Fruit fly (Drosophila melanogaster): ENCODE results near the gene Reph.

Gene Reph

DNA sequence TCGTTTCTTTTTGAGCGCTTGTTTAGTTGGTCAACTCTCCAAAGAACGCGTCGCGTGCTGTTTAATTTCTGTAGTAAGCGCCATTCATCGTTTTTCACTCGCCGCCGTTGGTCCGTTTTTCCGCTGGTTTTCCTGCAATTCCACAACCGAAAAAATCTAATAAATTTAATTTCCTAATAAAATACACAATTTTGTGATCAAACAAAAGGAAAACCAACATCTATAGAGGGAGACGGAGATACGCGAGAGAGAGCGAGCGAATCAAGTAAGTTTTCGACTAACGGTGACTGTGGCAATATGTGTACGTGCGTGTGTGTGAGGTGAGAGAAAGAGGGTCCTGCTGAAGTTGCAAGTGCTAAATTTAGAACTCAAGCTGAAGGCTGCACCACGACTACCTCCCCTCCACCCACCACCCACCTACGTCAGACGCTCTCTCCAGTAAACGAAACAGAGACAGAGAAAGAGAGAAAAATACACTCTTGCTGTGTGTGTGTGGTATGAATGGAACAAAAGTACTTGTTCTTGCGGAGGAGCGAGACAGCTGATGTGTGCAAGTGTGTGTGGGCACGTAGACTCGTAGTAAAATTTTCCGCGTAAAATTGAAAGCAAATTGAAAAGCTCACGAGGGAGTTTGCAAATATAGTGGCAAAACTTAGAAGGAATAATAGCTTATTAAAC is at the start of gene Reph:
Gene Reph (plus strand): TSS at position 80 of the 678 bp plus-strand sequence.
- TF ChIP-seq CG9948 (tag; optimal IDR thresholded peaks at IDR 0.05) (no peak), fd96Ca (GFP tag; IDR thresholded peaks at IDR 0.05) (peak; percentile 55; the same call in 2 of the 3 replicates), gl (tag; optimal IDR thresholded peaks at IDR 0.05) (peak; percentile 25), CG14655 (GFP tag; optimal IDR thresholded peaks at IDR 0.05) (peak; percentile 14), Ets98B (GFP tag; IDR thresholded peaks at IDR 0.05) (peak; percentile 52; the same call in 1 of the 2 replicates), CG8159 (tag; optimal IDR thresholded peaks at IDR 0.05) (peak; percentile 19), Pif1A (GFP tag; optimal IDR thresholded peaks at IDR 0.05) (no peak), CG15710 (tag; optimal IDR thresholded peaks at IDR 0.05) (peak; percentile 12), CG12605 (GFP tag; IDR thresholded peaks at IDR 0.05) (no peak), CG4496 (GFP tag; IDR thresholded peaks at IDR 0.05) (peak; percentile 54; the same call in 2 of the 3 replicates), CG32121 (GFP tag; IDR thresholded peaks at IDR 0.05) (peak; percentile 9; the same call in 1 of the 2 replicates), Snoo (tag; optimal IDR thresholded peaks at IDR 0.05) (peak; percentile 55), EcR (GFP tag; optimal IDR thresholded peaks at IDR 0.05) (no peak), CG13204 (GFP tag; optimal IDR thresholded peaks at IDR 0.05) (peak; percentile 2)

DNA sequence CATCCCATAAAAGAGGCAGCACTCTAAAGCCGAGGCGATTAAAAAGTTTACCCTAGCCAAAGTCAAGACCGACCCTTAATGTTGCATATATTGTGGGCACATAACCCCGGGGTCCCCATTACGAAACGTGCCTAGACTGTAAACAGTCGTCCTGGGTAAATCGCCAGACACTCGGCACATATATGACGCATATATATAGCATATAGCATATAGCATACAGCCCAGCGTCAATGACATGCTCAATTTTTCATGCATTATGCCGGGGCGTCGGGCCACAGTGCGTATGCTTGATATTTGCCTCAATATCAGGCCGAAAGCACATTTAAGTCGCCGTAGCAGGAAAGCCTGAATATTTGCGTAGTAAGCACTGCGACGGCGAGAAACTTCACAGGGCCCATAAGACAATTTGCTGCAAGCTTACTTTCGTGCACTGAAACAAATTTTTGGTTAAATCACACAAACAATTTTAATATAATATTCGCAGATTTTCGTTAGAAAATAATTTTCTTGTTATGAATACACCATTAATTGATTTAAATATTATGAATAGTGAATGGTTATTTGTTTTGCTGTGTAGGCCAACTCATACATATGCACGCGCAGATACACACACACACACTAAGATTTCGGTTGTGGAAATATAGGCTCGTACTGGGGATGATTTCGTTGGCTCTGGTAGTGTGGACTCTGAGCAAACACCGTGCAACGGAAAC is 48.4 kb upstream of the Reph start:
- TF ChIP-seq Ets98B (GFP tag; IDR thresholded peaks at IDR 0.05) = 0 out of 2 replicates have a peak, but pooled peaks have one; percentile 20
- no peak for TF ChIP-seq CG13204 (GFP tag; optimal IDR thresholded peaks at IDR 0.05)

DNA sequence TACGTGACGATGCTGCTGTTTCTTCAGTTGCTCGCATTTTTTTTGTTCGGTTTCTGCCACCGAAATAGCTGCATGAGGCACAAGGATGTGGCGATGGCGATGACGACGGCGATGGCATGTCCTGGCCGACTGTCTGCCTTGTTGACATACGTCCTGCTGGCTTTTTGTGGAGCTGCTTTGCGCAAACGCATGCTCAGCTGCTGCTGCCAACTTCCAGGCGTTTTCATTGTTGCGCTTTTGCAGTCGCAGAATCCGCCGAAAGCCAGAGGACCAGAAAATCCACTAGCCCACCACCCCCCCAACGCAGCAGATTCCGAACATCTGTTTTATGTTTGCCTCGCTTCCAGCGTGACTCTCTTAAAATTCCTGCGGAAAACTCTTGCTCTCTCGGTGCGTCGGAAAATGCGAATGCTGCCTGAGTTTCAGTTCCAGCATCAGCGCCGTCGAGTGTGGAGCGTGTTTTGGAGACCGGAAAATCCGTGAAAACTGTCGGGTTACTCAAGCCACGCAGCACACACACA is 46.5 kb upstream of the Reph start, which contains the start of gene CG43707:
Gene CG43707 (plus strand): TSS at position 426 of the 521 bp plus-strand sequence.
- no peak for TF ChIP-seq CG8159 (tag; optimal IDR thresholded peaks at IDR 0.05)

DNA sequence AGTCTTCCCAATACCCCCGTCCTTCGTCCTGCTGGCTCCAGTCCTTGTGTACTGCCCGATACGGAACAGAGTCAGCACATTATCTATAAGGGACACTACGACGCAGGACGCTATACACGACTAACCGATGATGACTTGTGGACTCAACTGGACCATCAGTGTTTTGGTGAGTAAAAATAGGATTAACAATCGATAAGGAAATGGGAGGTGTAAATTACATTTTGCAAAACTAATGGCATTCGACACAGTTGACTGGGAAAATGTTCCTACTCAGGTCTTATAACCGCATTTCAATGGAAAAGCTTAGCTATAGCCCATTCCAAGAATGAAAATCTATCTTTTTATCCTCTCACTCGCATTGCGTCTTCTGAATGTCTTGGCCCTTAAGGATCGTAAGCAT is 38.2 kb upstream of the Reph start, which contains the start of gene CG43703:
Gene CG43703 (plus strand): TSS at position 301 of the 400 bp plus-strand sequence.
- no peak for TF ChIP-seq Pif1A (GFP tag; optimal IDR thresholded peaks at IDR 0.05)

DNA sequence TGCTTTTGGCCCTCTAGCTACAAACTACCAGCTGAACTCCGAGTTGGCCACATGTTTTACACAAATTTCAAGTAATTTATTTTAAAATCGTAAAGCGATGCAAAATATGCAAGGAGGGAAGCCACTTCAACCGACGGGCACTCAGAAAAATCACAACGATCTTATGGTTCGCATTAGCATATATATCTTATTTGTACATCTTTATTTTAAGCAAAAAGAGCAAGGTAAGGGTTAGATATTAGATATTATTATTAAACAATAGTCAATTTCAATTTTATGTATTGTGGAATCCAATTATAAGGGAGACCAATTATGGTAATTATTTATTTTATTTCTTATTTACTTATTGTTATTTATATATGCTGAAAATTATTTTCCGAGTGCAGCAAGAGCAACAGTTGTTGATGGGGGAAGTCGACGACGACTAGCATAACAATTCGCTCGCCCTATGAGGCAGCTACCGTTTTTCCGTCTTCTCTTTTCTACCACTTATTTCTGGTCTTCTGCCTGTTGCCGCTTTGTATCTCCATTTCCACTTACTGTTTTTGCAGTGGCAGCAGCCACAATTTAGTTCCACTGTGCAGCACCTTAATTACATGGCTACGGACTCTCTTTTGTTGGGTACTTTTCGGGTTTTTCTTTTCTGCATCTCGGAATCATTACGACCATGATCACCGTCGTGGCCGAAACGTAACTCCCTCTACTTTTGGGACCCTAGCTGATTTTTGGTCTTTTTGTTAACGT is 33.5 kb upstream of the Reph start:
- TF ChIP-seq Pif1A (GFP tag; optimal IDR thresholded peaks at IDR 0.05) (peak; percentile 39), gl (tag; optimal IDR thresholded peaks at IDR 0.05) (peak; percentile 54), CG10348 (GFP tag; IDR thresholded peaks at IDR 0.05) (no peak), Ets98B (GFP tag; IDR thresholded peaks at IDR 0.05) (no peak), CG4496 (GFP tag; IDR thresholded peaks at IDR 0.05) (no peak; the same call in 2 of the 3 replicates), rn (GFP tag; IDR thresholded peaks at IDR 0.05) (peak; percentile 31; the same call in 1 of the 2 replicates), fd96Ca (GFP tag; IDR thresholded peaks at IDR 0.05) (no peak), Pif1B (GFP tag; optimal IDR thresholded peaks at IDR 0.05) (peak; percentile 57), CG12605 (GFP tag; IDR thresholded peaks at IDR 0.05) (peak; percentile 14; the same call in 1 of the 2 replicates), Snoo (tag; optimal IDR thresholded peaks at IDR 0.05) (peak; percentile 42), CG32121 (GFP tag; IDR thresholded peaks at IDR 0.05) (peak; percentile 58), CG14655 (GFP tag; optimal IDR thresholded peaks at IDR 0.05) (peak; percentile 80), D1 (tag; optimal IDR thresholded peaks at IDR 0.05) (peak; percentile 72), CG13204 (GFP tag; optimal IDR thresholded peaks at IDR 0.05) (no peak), CG8159 (tag; optimal IDR thresholded peaks at IDR 0.05) (peak; percentile 81), CG17806 (tag; optimal IDR thresholded peaks at IDR 0.05) (peak; percentile 77), CG34367 (tag; optimal IDR thresholded peaks at IDR 0.05) (peak; percentile 56), EcR (GFP tag; optimal IDR thresholded peaks at IDR 0.05) (peak; percentile 73), CG8301 (tag; optimal IDR thresholded peaks at IDR 0.05) (peak; percentile 70), CG15710 (tag; optimal IDR thresholded peaks at IDR 0.05) (peak; percentile 80), CG9948 (tag; optimal IDR thresholded peaks at IDR 0.05) (peak; percentile 80)
